Worm (Caenorhabditis elegans): ENCODE measurements around the gene sir-2.1.
A peak's percentile ranks its signal among the peaks of the same experiment; 100 is the strongest.

sir-2.1 gene

ce11 chrIV:10342361-10342706 lies 23.7 kb downstream of the sir-2.1 start (continued):
- TF ChIP-seq pha-4 (GFP tag; IDR thresholded peaks at IDR 0.05), result no peak
- no peak for TF ChIP-seq pha-4 (tag; optimal IDR thresholded peaks at IDR 0.05)
- no peak for TF ChIP-seq sdz-12 (GFP tag; optimal IDR thresholded peaks at IDR 0.05)
- no peak for TF ChIP-seq zip-11 (GFP tag; IDR thresholded peaks at IDR 0.05)
- TF ChIP-seq Y48G9A.11 (GFP tag; IDR thresholded peaks at IDR 0.05), result no peak
- TF ChIP-seq zip-2 (tag; optimal IDR thresholded peaks at IDR 0.05), result no peak
- peak; percentile 86 for TF ChIP-seq hlh-11 (tag; optimal IDR thresholded peaks at IDR 0.05)
- TF ChIP-seq lin-29 (GFP tag; IDR thresholded peaks at IDR 0.05), result no peak
- no peak for TF ChIP-seq lin-39 (tag; optimal IDR thresholded peaks at IDR 0.05)
- no peak for TF ChIP-seq unc-130 (GFP tag; optimal IDR thresholded peaks at IDR 0.05)
- no peak for TF ChIP-seq tag-97 (GFP tag; IDR thresholded peaks at IDR 0.05)
- peak; percentile 93 for TF ChIP-seq nhr-25 (tag; optimal IDR thresholded peaks at IDR 0.05; ENCODE audit: borderline replicate concordance, insufficient read depth)
- peak; percentile 82 for TF ChIP-seq nhr-77 (tag; optimal IDR thresholded peaks at IDR 0.05)
- TF ChIP-seq ctbp-1 (GFP tag; IDR thresholded peaks at IDR 0.05), result no peak
- TF ChIP-seq lim-7 (GFP tag; IDR thresholded peaks at IDR 0.05), result no peak
- TF ChIP-seq unc-39 (tag; optimal IDR thresholded peaks at IDR 0.05), result no peak
- peak; percentile 72 for TF ChIP-seq mep-1 (tag; optimal IDR thresholded peaks at IDR 0.05)
- peak; percentile 90 for TF ChIP-seq pqm-1 (tag; optimal IDR thresholded peaks at IDR 0.05)
- TF ChIP-seq mdl-1 (tag; optimal IDR thresholded peaks at IDR 0.05), result peak in 1 of 2 experiments; percentile 33
- no peak for TF ChIP-seq ztf-11 (tag; optimal IDR thresholded peaks at IDR 0.05)
- no peak for TF ChIP-seq jun-1 (tag; optimal IDR thresholded peaks at IDR 0.05)
- peak; percentile 86 for TF ChIP-seq ceh-20 (GFP tag; IDR thresholded peaks at IDR 0.05)
- TF ChIP-seq hmg-1.1 (GFP tag; IDR thresholded peaks at IDR 0.05), result no peak; the same call in 1 of the 2 replicates
- TF ChIP-seq vab-7 (GFP tag; IDR thresholded peaks at IDR 0.05), result no peak
- TF ChIP-seq nhr-102 (tag; optimal IDR thresholded peaks at IDR 0.05), result no peak
- TF ChIP-seq ces-1 (GFP tag; optimal IDR thresholded peaks at IDR 0.05), result no peak
- TF ChIP-seq mxl-3 (GFP tag; optimal IDR thresholded peaks at IDR 0.05), result peak; percentile 52

- TF ChIP-seq lin-29 (GFP tag; IDR thresholded peaks at IDR 0.05) (no peak), F37D6.2 (tag; optimal IDR thresholded peaks at IDR 0.05) (peak; percentile 1), daf-8 (GFP tag; IDR thresholded peaks at IDR 0.05) (no peak), mes-2 (tag; optimal IDR thresholded peaks at IDR 0.05; ENCODE audit: poor library complexity, severe bottlenecking) (no peak), aha-1 (tag) (peak; percentile 99), nhr-102 (tag; optimal IDR thresholded peaks at IDR 0.05) (no peak), ceh-32 (tag; optimal IDR thresholded peaks at IDR 0.05; ENCODE audit: poor library complexity) (peak; percentile 1), Y75B8A.6 (GFP tag; IDR thresholded peaks at IDR 0.05) (no peak), fkh-10 (GFP tag; optimal IDR thresholded peaks at IDR 0.05) (peak; percentile 35), skn-1 (tag; optimal IDR thresholded peaks at IDR 0.05) (no peak), hlh-30 (tag; optimal IDR thresholded peaks at IDR 0.05; ENCODE audit: insufficient read depth) (peak; percentile 33), ctbp-1 (GFP tag; IDR thresholded peaks at IDR 0.05) (peak; percentile 62; the same call in 1 of the 2 replicates), unc-62 (GFP tag; optimal IDR thresholded peaks at IDR 0.05 in 1 of 2) (peak in 1 of 2 experiments; percentile 73), unc-62 (tag; optimal IDR thresholded peaks at IDR 0.05) (no peak), egl-43 (GFP tag; IDR thresholded peaks at IDR 0.05) (0 out of 2 replicates have a peak, but pooled peaks have one; percentile 17), rbr-2 (tag; optimal IDR thresholded peaks at IDR 0.05) (peak; percentile 55), set-16 (GFP tag; IDR thresholded peaks at IDR 0.05) (peak; percentile 48), F10B5.3 (tag; optimal IDR thresholded peaks at IDR 0.05) (peak; percentile 1), zfp-2 (tag; optimal IDR thresholded peaks at IDR 0.05) (no peak), vab-7 (GFP tag; IDR thresholded peaks at IDR 0.05) (no peak), pha-4 (GFP tag; IDR thresholded peaks at IDR 0.05) (peak; percentile 7; the same call in 1 of the 2 replicates), pha-4 (tag; optimal IDR thresholded peaks at IDR 0.05) (no peak), nhr-25 (tag; optimal IDR thresholded peaks at IDR 0.05; ENCODE audit: borderline replicate concordance, insufficient read depth) (no peak), ceh-20 (GFP tag; IDR thresholded peaks at IDR 0.05) (0 out of 2 replicates have a peak, but pooled peaks have one; percentile 53), hmg-1.1 (GFP tag; IDR thresholded peaks at IDR 0.05) (peak; percentile 36; the same call in 1 of the 2 replicates), mxl-3 (GFP tag; optimal IDR thresholded peaks at IDR 0.05) (no peak)
These were observed 24.2 kb downstream of the sir-2.1 start for ce11 chrIV:10341618-10342360.
